Worm (Caenorhabditis elegans): ENCODE data around the gene gkow-1.
A peak's percentile ranks its signal among the peaks of the same experiment; 100 is the strongest.

Gene gkow-1

ce11 chrIV:10339701-10340100 lies 18.2 kb upstream of the gkow-1 start (continued):
- no peak for TF ChIP-seq mep-1 (tag; optimal IDR thresholded peaks at IDR 0.05)
- TF ChIP-seq ztf-4 (tag; optimal IDR thresholded peaks at IDR 0.05): no peak
- peak; percentile 46 for TF ChIP-seq pax-3 (tag; optimal IDR thresholded peaks at IDR 0.05)
- no peak for TF ChIP-seq alr-1 (tag; optimal IDR thresholded peaks at IDR 0.05; ENCODE audit: borderline replicate concordance)
- TF ChIP-seq unc-86 (tag; optimal IDR thresholded peaks at IDR 0.05): no peak
- no peak for TF ChIP-seq dpl-1 (GFP tag; optimal IDR thresholded peaks at IDR 0.05)
- no peak for TF ChIP-seq mdl-1 (tag; optimal IDR thresholded peaks at IDR 0.05)
- peak; percentile 3 for TF ChIP-seq sox-4 (tag; optimal IDR thresholded peaks at IDR 0.05)
- no peak for TF ChIP-seq nhr-77 (tag; optimal IDR thresholded peaks at IDR 0.05)
- no peak for TF ChIP-seq nhr-20 (tag; optimal IDR thresholded peaks at IDR 0.05)
- no peak for TF ChIP-seq unc-30 (tag; optimal IDR thresholded peaks at IDR 0.05)

- TF ChIP-seq ces-1 (GFP tag; optimal IDR thresholded peaks at IDR 0.05) (peak; percentile 34), swsn-7 (tag; optimal IDR thresholded peaks at IDR 0.05) (no peak), Y116A8C.19 (tag; optimal IDR thresholded peaks at IDR 0.05; ENCODE audit: borderline replicate concordance) (no peak), fkh-10 (GFP tag; optimal IDR thresholded peaks at IDR 0.05) (peak; percentile 48), nhr-12 (tag; optimal IDR thresholded peaks at IDR 0.05) (no peak), ztf-11 (tag; optimal IDR thresholded peaks at IDR 0.05) (peak in 1 of 2 experiments; percentile 27), unc-130 (tag; optimal IDR thresholded peaks at IDR 0.05) (peak; percentile 35), skn-1 (tag; optimal IDR thresholded peaks at IDR 0.05) (peak; percentile 4), pax-3 (tag; optimal IDR thresholded peaks at IDR 0.05) (no peak), irx-1 (tag; optimal IDR thresholded peaks at IDR 0.05) (no peak), blmp-1 (tag; optimal IDR thresholded peaks at IDR 0.05) (no peak), lin-39 (tag; optimal IDR thresholded peaks at IDR 0.05) (peak; percentile 64), mef-2 (tag; optimal IDR thresholded peaks at IDR 0.05) (peak; percentile 9), lin-14 (GFP tag; optimal IDR thresholded peaks at IDR 0.05) (peak; percentile 9), ceh-82 (tag; optimal IDR thresholded peaks at IDR 0.05) (peak in 1 of 3 experiments; percentile 53), egl-27 (tag; optimal IDR thresholded peaks at IDR 0.05) (no peak), mep-1 (tag; optimal IDR thresholded peaks at IDR 0.05) (peak; percentile 30), nhr-71 (tag; optimal IDR thresholded peaks at IDR 0.05) (peak; percentile 49), mdl-1 (tag; optimal IDR thresholded peaks at IDR 0.05) (peak in 1 of 2 experiments; percentile 18), nhr-19 (GFP tag; conservative IDR thresholded peaks at IDR 0.05) (peak; percentile 36; the same call in 1 of the 2 replicates), lin-35 (GFP tag; optimal IDR thresholded peaks at IDR 0.05) (no peak), unc-86 (tag; optimal IDR thresholded peaks at IDR 0.05) (peak; percentile 62), hlh-4 (tag; optimal IDR thresholded peaks at IDR 0.05) (no peak), rnt-1 (tag; optimal IDR thresholded peaks at IDR 0.05) (peak; percentile 72), nhr-77 (tag; optimal IDR thresholded peaks at IDR 0.05) (no peak), lsy-2 (tag; optimal IDR thresholded peaks at IDR 0.05) (peak in 1 of 2 experiments; percentile 21)
These were observed 16.2 kb upstream of the gkow-1 start for ce11 chrIV:10341618-10342360.

ce11 chrIV:10342361-10342706 lies 15.6 kb upstream of the gkow-1 start:
- TF ChIP-seq xbp-1 (tag; optimal IDR thresholded peaks at IDR 0.05) (peak; percentile 13), swsn-7 (tag; optimal IDR thresholded peaks at IDR 0.05) (peak; percentile 64), lin-13 (GFP tag; optimal IDR thresholded peaks at IDR 0.05) (peak; percentile 8), pqm-1 (tag; optimal IDR thresholded peaks at IDR 0.05) (no peak), efl-1 (optimal IDR thresholded peaks at IDR 0.05) (peak; percentile 28 to 33), efl-1 (GFP tag; optimal IDR thresholded peaks at IDR 0.05 in 1 of 2) (peak in 1 of 2 experiments; percentile 93), lin-14 (GFP tag; optimal IDR thresholded peaks at IDR 0.05) (peak; percentile 80), pax-3 (tag; optimal IDR thresholded peaks at IDR 0.05) (peak; percentile 78), nhr-12 (tag; optimal IDR thresholded peaks at IDR 0.05) (no peak), efl-3 (GFP tag; optimal IDR thresholded peaks at IDR 0.05) (no peak), nhr-76 (tag; optimal IDR thresholded peaks at IDR 0.05) (no peak), mdl-1 (tag; optimal IDR thresholded peaks at IDR 0.05) (peak in 1 of 2 experiments; percentile 45), nhr-85 (tag) (peak; percentile 68), lir-3 (tag; optimal IDR thresholded peaks at IDR 0.05; ENCODE audit: poor library complexity) (no peak), nhr-47 (tag; optimal IDR thresholded peaks at IDR 0.05) (peak; percentile 67), fkh-8 (tag; optimal IDR thresholded peaks at IDR 0.05) (peak; percentile 88), alr-1 (tag; optimal IDR thresholded peaks at IDR 0.05; ENCODE audit: borderline replicate concordance) (no peak), nhr-90 (tag; optimal IDR thresholded peaks at IDR 0.05; ENCODE audit: poor library complexity) (peak; percentile 58), hlh-17 (GFP tag; optimal IDR thresholded peaks at IDR 0.05; ENCODE audit: borderline replicate concordance) (no peak), aha-1 (tag; optimal IDR thresholded peaks at IDR 0.05) (no peak), snpc-4 (tag; optimal IDR thresholded peaks at IDR 0.05) (no peak), zip-4 (GFP tag; optimal IDR thresholded peaks at IDR 0.05) (no peak), nhr-20 (tag; optimal IDR thresholded peaks at IDR 0.05) (peak; percentile 71)
